Fruit fly (Drosophila melanogaster): ENCODE measurements around the gene CG42571.

DNA sequence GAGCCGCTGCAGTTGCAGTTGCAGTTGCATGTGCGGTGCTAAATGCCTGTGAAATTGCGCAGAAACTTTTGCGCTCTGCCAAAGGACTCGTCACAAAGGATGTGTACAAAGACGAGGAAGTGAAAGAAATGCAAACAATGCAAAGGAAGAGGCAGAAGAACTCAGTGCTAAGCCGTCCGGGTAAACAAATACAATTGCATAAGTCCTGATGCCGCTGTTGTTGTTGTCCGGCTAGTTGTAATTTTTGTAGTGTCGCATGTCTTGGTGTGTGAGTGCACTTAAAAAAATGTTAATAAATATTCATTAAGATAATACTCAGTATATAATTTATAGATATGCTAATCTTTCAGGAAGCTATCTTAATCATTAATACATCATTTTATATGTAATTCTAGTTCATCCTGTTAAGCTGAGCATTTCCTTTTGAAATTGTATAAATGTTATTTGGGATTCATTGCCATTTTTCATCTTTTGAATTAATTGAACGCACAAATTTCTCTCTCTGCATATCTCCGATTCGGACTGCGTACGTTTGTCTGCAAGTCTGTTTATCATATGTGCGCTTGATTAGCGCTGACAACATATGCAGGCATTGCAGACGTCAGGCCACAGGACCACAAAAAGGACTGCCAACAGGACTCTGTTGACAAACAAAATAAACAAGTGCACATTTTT, 15.7 kb downstream of the CG42571 start:
- no peak for TF ChIP-seq CG7045 (GFP tag; optimal IDR thresholded peaks at IDR 0.05)
- TF ChIP-seq toe (GFP tag; optimal IDR thresholded peaks at IDR 0.05) = no peak
- no peak for TF ChIP-seq CG12768 (GFP tag; optimal IDR thresholded peaks at IDR 0.05)
- no peak for TF ChIP-seq tj (GFP tag; optimal IDR thresholded peaks at IDR 0.05)
